Fruit fly (Drosophila melanogaster): ENCODE measurements around the gene CG34165.

Gene CG34165

DNA sequence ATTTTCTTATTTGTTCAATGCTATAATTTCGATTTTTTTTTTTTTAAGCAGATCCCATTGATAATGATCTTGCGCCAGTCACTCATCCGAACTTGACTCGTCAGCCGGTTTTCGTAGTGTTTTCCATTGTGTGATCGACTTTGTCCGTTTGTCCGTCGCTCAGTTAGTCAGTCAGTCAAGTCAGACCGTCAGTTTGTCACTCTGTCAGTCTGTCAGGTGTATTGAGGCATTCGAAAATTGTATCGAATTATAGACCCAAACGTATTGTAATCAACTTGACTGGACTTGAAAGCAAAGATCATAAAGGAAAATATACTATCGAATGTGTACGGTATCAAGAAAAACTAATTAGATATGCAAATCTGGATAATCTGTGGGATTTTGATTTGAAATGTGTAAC lies 44.6 kb upstream of the CG34165 start (continued):
- no peak for TF ChIP-seq CG8359 (GFP tag; optimal IDR thresholded peaks at IDR 0.05; ENCODE audit: borderline replicate concordance)
- TF ChIP-seq sqz (GFP tag; optimal IDR thresholded peaks at IDR 0.05), result peak; percentile 25
- no peak for TF ChIP-seq ssp (GFP tag; IDR thresholded peaks at IDR 0.05)
- TF ChIP-seq oc (tag; optimal IDR thresholded peaks at IDR 0.05), result peak; percentile 56
- no peak for TF ChIP-seq CG7745 (tag; optimal IDR thresholded peaks at IDR 0.05)
- 0 out of 4 replicates have a peak, but pooled peaks have one; percentile 47 for TF ChIP-seq chinmo (GFP tag; IDR thresholded peaks at IDR 0.05; ENCODE audit: partially characterized antibody)

DNA sequence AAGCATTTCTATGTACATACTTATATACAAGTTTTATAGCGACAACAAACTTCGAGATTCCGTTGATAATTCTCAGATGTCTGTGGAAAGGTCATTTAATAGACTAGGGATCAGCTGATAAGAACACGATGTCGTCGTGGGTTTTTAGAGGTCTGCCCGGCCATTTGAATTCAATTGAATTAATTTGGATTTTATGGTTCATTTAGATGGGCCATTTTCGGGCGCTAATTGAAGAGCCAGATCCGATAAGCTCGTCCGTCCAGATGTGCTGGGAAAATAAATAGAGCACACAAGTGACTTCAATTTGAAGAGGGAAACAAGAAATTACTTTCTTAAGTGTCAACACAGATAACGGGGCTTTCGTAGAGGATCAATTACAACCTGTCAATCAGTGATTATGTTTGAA lies 39.9 kb upstream of the CG34165 start:
- TF ChIP-seq CG8089 (GFP tag; optimal IDR thresholded peaks at IDR 0.05), result no peak
- peak; percentile 1 for TF ChIP-seq odd (GFP tag; optimal IDR thresholded peaks at IDR 0.05)
- TF ChIP-seq Spps (tag; optimal IDR thresholded peaks at IDR 0.05), result no peak
- no peak for TF ChIP-seq Dip3 (GFP tag; optimal IDR thresholded peaks at IDR 0.05)
- no peak for TF ChIP-seq Dfd (GFP tag; optimal IDR thresholded peaks at IDR 0.05)
- no peak for TF ChIP-seq TFAM (GFP tag; optimal IDR thresholded peaks at IDR 0.05)
- no peak for TF ChIP-seq Eip74EF (GFP tag; optimal IDR thresholded peaks at IDR 0.05)
- no peak for TF ChIP-seq CG1602 (GFP tag; optimal IDR thresholded peaks at IDR 0.05)
- TF ChIP-seq sim (GFP tag; IDR thresholded peaks at IDR 0.05), result no peak
- TF ChIP-seq Fer3 (tag; optimal IDR thresholded peaks at IDR 0.05), result no peak
- no peak for TF ChIP-seq CG17612 (GFP tag; IDR thresholded peaks at IDR 0.05)
- TF ChIP-seq Poxn (GFP tag; IDR thresholded peaks at IDR 0.05), result no peak
- no peak for TF ChIP-seq gce (GFP tag; IDR thresholded peaks at IDR 0.05)
- TF ChIP-seq her (GFP tag; optimal IDR thresholded peaks at IDR 0.05), result no peak
- TF ChIP-seq CG1233 (GFP tag; optimal IDR thresholded peaks at IDR 0.05), result no peak
- no peak for TF ChIP-seq Oli (tag; optimal IDR thresholded peaks at IDR 0.05)
- TF ChIP-seq CG4730 (GFP tag; IDR thresholded peaks at IDR 0.05), result no peak
- TF ChIP-seq gsb-n (tag; optimal IDR thresholded peaks at IDR 0.05), result peak; percentile 24
- TF ChIP-seq Ets97D (GFP tag; optimal IDR thresholded peaks at IDR 0.05), result no peak
- TF ChIP-seq esg (GFP tag; conservative IDR thresholded peaks at IDR 0.05), result no peak
- TF ChIP-seq Myb (GFP tag; optimal IDR thresholded peaks at IDR 0.05), result no peak
- TF ChIP-seq sens (GFP tag), result no peak
- TF ChIP-seq so (GFP tag; IDR thresholded peaks at IDR 0.05), result no peak
- TF ChIP-seq CG8281 (tag; optimal IDR thresholded peaks at IDR 0.05), result peak; percentile 8
- peak; percentile 96 for TF ChIP-seq grn (GFP tag; optimal IDR thresholded peaks at IDR 0.05)
- TF ChIP-seq org-1 (GFP tag; optimal IDR thresholded peaks at IDR 0.05), result no peak
- TF ChIP-seq jigr1 (GFP tag; IDR thresholded peaks at IDR 0.05), result no peak
- TF ChIP-seq Side (GFP tag; optimal IDR thresholded peaks at IDR 0.05), result no peak
- TF ChIP-seq CG2678 (tag; optimal IDR thresholded peaks at IDR 0.05), result no peak
- TF ChIP-seq CG6272 (GFP tag; IDR thresholded peaks at IDR 0.05), result no peak
- TF ChIP-seq CG4404 (GFP tag; IDR thresholded peaks at IDR 0.05), result no peak
- TF ChIP-seq CG11723 (GFP tag; optimal IDR thresholded peaks at IDR 0.05), result no peak
- TF ChIP-seq Awh (GFP tag; IDR thresholded peaks at IDR 0.05), result no peak; the same call in 1 of the 2 replicates
- peak; percentile 48 for TF ChIP-seq exex (tag; optimal IDR thresholded peaks at IDR 0.05)
- no peak for TF ChIP-seq lbe (GFP tag; optimal IDR thresholded peaks at IDR 0.05)
- TF ChIP-seq CG2889 (GFP tag; IDR thresholded peaks at IDR 0.05), result no peak
- TF ChIP-seq CG2116 (GFP tag; optimal IDR thresholded peaks at IDR 0.05), result no peak
- no peak for TF ChIP-seq B-H1 (GFP tag; IDR thresholded peaks at IDR 0.05)
- TF ChIP-seq Mrtf (GFP tag; IDR thresholded peaks at IDR 0.05), result no peak
- no peak for TF ChIP-seq lov (optimal IDR thresholded peaks at IDR 0.05)
- no peak for TF ChIP-seq lov (GFP tag; IDR thresholded peaks at IDR 0.05)
- no peak for TF ChIP-seq Oaz (GFP tag; IDR thresholded peaks at IDR 0.05)
- TF ChIP-seq Sry-δ (GFP tag; optimal IDR thresholded peaks at IDR 0.05), result no peak
- TF ChIP-seq luna (GFP tag; optimal IDR thresholded peaks at IDR 0.05), result no peak
- TF ChIP-seq sob (GFP tag; IDR thresholded peaks at IDR 0.05), result no peak
- TF ChIP-seq maf-S (GFP tag; optimal IDR thresholded peaks at IDR 0.05), result no peak

All from whole organism, embryonic.